Worm (Caenorhabditis elegans) whole organism, L1 larva: Measurements from ENCODE around the gene rpac-19.

ENCODE experiments used
- C04F5.9 ChIP-seq: sonication (generic microtip); optimal IDR thresholded peaks from 2 replicates; lab custom pipeline; 2016; ENCODE audit warnings: missing genetic modification characterization, missing compliant biosample characterization
- C16A3.4 ChIP-seq: fragments of 150-350 bp; optimal IDR thresholded peaks from 2 replicates; lab custom pipeline; 2014; ENCODE audit warnings: missing biosample characterization, missing genetic modification characterization
- C34B4.2 ChIP-seq: sonication (generic microtip); optimal IDR thresholded peaks from 2 replicates; lab custom pipeline; 2017; ENCODE audit warnings: mild to moderate bottlenecking, missing genetic modification characterization, missing compliant biosample characterization
- F16B12.6 ChIP-seq: fragments of 150-350 bp; optimal IDR thresholded peaks from 2 replicates; lab custom pipeline; 2014; ENCODE audit warnings: missing biosample characterization, missing genetic modification characterization
- aha-1 ChIP-seq: fragments of 150-350 bp; optimal IDR thresholded peaks from 2 replicates; lab custom pipeline; 2014; ENCODE audit warnings: missing biosample characterization, missing genetic modification characterization
- aly-2 ChIP-seq: fragments of 150-350 bp; optimal IDR thresholded peaks from 2 replicates; lab custom pipeline; 2014; ENCODE audit warnings: missing biosample characterization, missing genetic modification characterization
- blmp-1 ChIP-seq: fragments of 150-350 bp; optimal IDR thresholded peaks from 2 replicates; lab custom pipeline; 2014; ENCODE audit warnings: missing biosample characterization, missing genetic modification characterization
- ceh-8 ChIP-seq: fragments of 200-800 bp; sonication (Bioruptor generic); optimal IDR thresholded peaks from 2 replicates; lab custom pipeline; 2018; ENCODE audit warnings: mild to moderate bottlenecking, missing genetic modification characterization, moderate library complexity, missing compliant biosample characterization
- ceh-82 ChIP-seq, 3 experiments: fragments of 150-350 bp in 1 of 3; sonication (generic microtip) in 2 of 3; optimal IDR thresholded peaks; 2 replicates each; lab custom pipeline; 2014 to 2017; ENCODE audit warnings: missing biosample characterization in 3 of 3, missing genetic modification characterization in 3 of 3
- ces-1 ChIP-seq: fragments of 150-350 bp; optimal IDR thresholded peaks from 2 replicates; lab custom pipeline; 2014; ENCODE audit warnings: missing biosample characterization, missing genetic modification reagents, missing genetic modification characterization
- efl-1 ChIP-seq, 4 experiments: fragments of 150-350 bp; optimal IDR thresholded peaks in 3 of 4; peaks in 1 of 4; 1 replicate in 1 of 4; 2 replicates in 3 of 4; lab custom pipeline; 2014; ENCODE audit warnings: missing biosample characterization in 2 of 4, missing genetic modification characterization in 2 of 4, missing genetic modification reagents in 2 of 4
- elt-2 ChIP-seq: sonication (generic microtip); optimal IDR thresholded peaks from 2 replicates; lab custom pipeline; 2016; ENCODE audit warnings: missing genetic modification characterization, mild to moderate bottlenecking, inconsistent platforms, missing compliant biosample characterization, missing genetic modification reagents
- elt-3 ChIP-seq, 6 experiments: fragments of 150-350 bp in 1 of 6; sonication (generic microtip); optimal IDR thresholded peaks; 2 replicates each; lab custom pipeline; 2017 to 2018; ENCODE audit warnings: missing biosample characterization in 6 of 6, missing genetic modification characterization in 6 of 6, inconsistent platforms in 1 of 6
- ets-5 ChIP-seq: fragments of 200-800 bp; sonication (Bioruptor generic); IDR thresholded peaks from 2 replicates; pipeline ENCODE4 v1.3.6; 2022; ENCODE audit warnings: missing genetic modification characterization, missing compliant biosample characterization
- fkh-10 ChIP-seq: sonication (generic microtip); optimal IDR thresholded peaks from 2 replicates; lab custom pipeline; 2017; ENCODE audit warnings: missing biosample characterization, missing genetic modification reagents, missing genetic modification characterization
- fkh-8 ChIP-seq: sonication (generic microtip); optimal IDR thresholded peaks from 2 replicates; lab custom pipeline; 2016; ENCODE audit warnings: mild to moderate bottlenecking, missing genetic modification characterization, missing compliant biosample characterization
- fos-1 ChIP-seq: fragments of 150-350 bp; optimal IDR thresholded peaks from 2 replicates; lab custom pipeline; 2014; ENCODE audit warnings: missing biosample characterization, missing genetic modification characterization
- isw-1 ChIP-seq: fragments of 200-800 bp; sonication (Bioruptor generic); IDR thresholded peaks from 2 replicates; pipeline ENCODE4 v1.3.6; 2022; ENCODE audit warnings: missing genetic modification characterization, missing compliant biosample characterization
- jun-1 ChIP-seq: fragments of 150-350 bp; optimal IDR thresholded peaks from 2 replicates; lab custom pipeline; 2014; ENCODE audit warnings: missing biosample characterization, missing genetic modification reagents, missing genetic modification characterization
- lin-14 ChIP-seq: fragments of 200-800 bp; sonication (Bioruptor generic); optimal IDR thresholded peaks from 2 replicates; lab custom pipeline; 2018; ENCODE audit warnings: mild to moderate bottlenecking, missing genetic modification characterization, moderate library complexity, missing compliant biosample characterization
- lin-15B ChIP-seq: fragments of 150-350 bp; sonication (generic microtip); optimal IDR thresholded peaks from 3 replicates; lab custom pipeline; 2014; ENCODE audit warnings: missing biosample characterization, missing genetic modification characterization
- lsy-2 ChIP-seq, 2 experiments: fragments of 150-350 bp; optimal IDR thresholded peaks; 2 replicates each; lab custom pipeline; 2014; ENCODE audit warnings: missing biosample characterization in 2 of 2, missing genetic modification characterization in 2 of 2
- mdl-1 ChIP-seq, 2 experiments: fragments of 150-350 bp; optimal IDR thresholded peaks; 2 replicates each; lab custom pipeline; 2014 to 2017; ENCODE audit warnings: missing biosample characterization in 2 of 2, missing genetic modification characterization in 2 of 2, inconsistent platforms in 1 of 2
- nhr-19 ChIP-seq: fragments of 200-800 bp; sonication (Bioruptor generic); conservative IDR thresholded peaks from 2 replicates; pipeline ENCODE4 v1.3.6; 2022; ENCODE audit warnings: missing genetic modification characterization, missing compliant biosample characterization
- nhr-28 ChIP-seq: fragments of 150-350 bp; optimal IDR thresholded peaks from 2 replicates; lab custom pipeline; 2014; ENCODE audit warnings: missing biosample characterization, missing genetic modification characterization
- nhr-47 ChIP-seq: sonication (generic microtip); optimal IDR thresholded peaks from 2 replicates; lab custom pipeline; 2016; ENCODE audit warnings: mild to moderate bottlenecking, missing genetic modification characterization, moderate library complexity, missing compliant biosample characterization
- nhr-71 ChIP-seq: sonication (generic microtip); optimal IDR thresholded peaks from 2 replicates; lab custom pipeline; 2016; ENCODE audit warnings: mild to moderate bottlenecking, missing genetic modification characterization, moderate library complexity, missing compliant biosample characterization
- nhr-77 ChIP-seq: fragments of 150-350 bp; optimal IDR thresholded peaks from 2 replicates; lab custom pipeline; 2014; ENCODE audit warnings: missing biosample characterization, missing genetic modification characterization
- nhr-84 ChIP-seq: sonication (generic microtip); optimal IDR thresholded peaks from 2 replicates; lab custom pipeline; 2017; ENCODE audit warnings: missing biosample characterization, missing genetic modification characterization
- nhr-85 ChIP-seq: sonication (generic microtip); peaks from one replicate; lab custom pipeline; 2016; ENCODE audit warnings: missing genetic modification characterization, inconsistent platforms, missing compliant biosample characterization
- nhr-90 ChIP-seq: sonication (generic microtip); optimal IDR thresholded peaks from 2 replicates; lab custom pipeline; 2016; ENCODE audit warnings: mild to moderate bottlenecking, missing genetic modification characterization, missing compliant biosample characterization; ENCODE audit not compliant: poor library complexity
- pax-3 ChIP-seq: fragments of 200-800 bp; sonication (Bioruptor generic); optimal IDR thresholded peaks from 2 replicates; lab custom pipeline; 2018; ENCODE audit warnings: mild to moderate bottlenecking, missing genetic modification characterization, moderate library complexity, missing compliant biosample characterization
- skn-1 ChIP-seq: fragments of 150-350 bp; optimal IDR thresholded peaks from 2 replicates; lab custom pipeline; 2014; ENCODE audit warnings: missing biosample characterization, missing genetic modification characterization
- snpc-4 ChIP-seq: fragments of 150-350 bp; optimal IDR thresholded peaks from 2 replicates; lab custom pipeline; 2014; ENCODE audit warnings: missing biosample characterization, missing genetic modification characterization
- snu-23 ChIP-seq: sonication (generic microtip); optimal IDR thresholded peaks from 2 replicates; lab custom pipeline; 2016; ENCODE audit warnings: missing genetic modification characterization, missing compliant biosample characterization
- sox-4 ChIP-seq: sonication (generic microtip); optimal IDR thresholded peaks from 2 replicates; lab custom pipeline; 2016; ENCODE audit warnings: missing genetic modification characterization, missing compliant biosample characterization
- sptf-1 ChIP-seq: fragments of 150-350 bp; optimal IDR thresholded peaks from 2 replicates; lab custom pipeline; 2014; ENCODE audit warnings: missing biosample characterization, missing genetic modification characterization
- unc-130 ChIP-seq: fragments of 150-350 bp; optimal IDR thresholded peaks from 2 replicates; lab custom pipeline; 2017; ENCODE audit warnings: missing biosample characterization, missing genetic modification characterization, inconsistent platforms
- unc-62 ChIP-seq: fragments of 150-350 bp; optimal IDR thresholded peaks from 2 replicates; lab custom pipeline; 2014; ENCODE audit warnings: missing biosample characterization, missing genetic modification reagents, missing genetic modification characterization
- vab-15 ChIP-seq: sonication (generic microtip); optimal IDR thresholded peaks from 2 replicates; lab custom pipeline; 2017; ENCODE audit warnings: missing genotype, mild to moderate bottlenecking, missing genetic modification characterization, missing compliant biosample characterization
- xbp-1 ChIP-seq: sonication (generic microtip); optimal IDR thresholded peaks from 2 replicates; lab custom pipeline; 2016; ENCODE audit warnings: missing genetic modification characterization, missing compliant biosample characterization
- zag-1 ChIP-seq: fragments of 150-350 bp; optimal IDR thresholded peaks from 2 replicates; lab custom pipeline; 2014; ENCODE audit warnings: missing biosample characterization, missing genetic modification characterization
- zip-4 ChIP-seq: fragments of 200-800 bp; sonication (Bioruptor generic); optimal IDR thresholded peaks from 2 replicates; lab custom pipeline; 2018; ENCODE audit warnings: mild to moderate bottlenecking, missing genetic modification characterization, moderate library complexity, missing compliant biosample characterization
- ztf-11 ChIP-seq, 2 experiments: sonication (generic microtip); optimal IDR thresholded peaks; 2 replicates each; lab custom pipeline; 2016 to 2017; ENCODE audit warnings: missing genetic modification characterization in 2 of 2, missing biosample characterization in 1 of 2, missing compliant biosample characterization in 1 of 2

The rpac-19 gene

ce11 chrIII:9597044-9597443 lies 32.6 kb downstream of the rpac-19 start, which contains the start of gene C48B4.12:
Gene C48B4.12, plus strand, starts transcription at chrIII:9597344.
- TF ChIP-seq lsy-2 (tag; optimal IDR thresholded peaks at IDR 0.05; lab: Kevin White, UChicago): no peak
- TF ChIP-seq nhr-85: no peak
- no peak for TF ChIP-seq sptf-1 (tag; lab: Kevin White, UChicago)

- TF ChIP-seq fkh-10 (GFP tag; lab: Kevin White, UChicago): no peak
- TF ChIP-seq zip-4: no peak
- TF ChIP-seq snu-23 (GFP tag; lab: Kevin White, UChicago): no peak
- no peak for TF ChIP-seq F16B12.6 (tag; lab: Kevin White, UChicago)
- TF ChIP-seq aly-2: no peak
- TF ChIP-seq elt-2: no peak
- no peak for TF ChIP-seq unc-62
- no peak for TF ChIP-seq efl-1 (optimal IDR thresholded peaks at IDR 0.05; lab: Kevin White, UChicago)
- TF ChIP-seq efl-1 (GFP tag; optimal IDR thresholded peaks at IDR 0.05 in 1 of 2; lab: Kevin White, UChicago): no peak
- no peak for TF ChIP-seq snpc-4
- TF ChIP-seq nhr-47 (tag; lab: Kevin White, UChicago): no peak
- no peak for TF ChIP-seq unc-130 (tag; lab: Kevin White, UChicago)
- TF ChIP-seq C34B4.2 (tag; lab: Kevin White, UChicago): no peak
- no peak for TF ChIP-seq lin-14 (GFP tag; lab: Kevin White, UChicago)
Measured at ce11 chrIII:9595563-9595962, 34.1 kb downstream of the rpac-19 start, which contains the start of gene rom-2. Gene rom-2, minus strand, starts transcription at chrIII:9595663.

ce11 chrIII:9592118-9592517 lies 37.6 kb downstream of the rpac-19 start, which contains the start of gene acox-1.5:
Gene acox-1.5, minus strand, starts transcription at chrIII:9592192.
- TF ChIP-seq ces-1: no peak
- TF ChIP-seq C16A3.4: no peak
- TF ChIP-seq elt-2: peak; percentile 35
- TF ChIP-seq fkh-10 (GFP tag; lab: Kevin White, UChicago): no peak
- no peak for TF ChIP-seq sox-4 (tag; lab: Kevin White, UChicago)
- TF ChIP-seq, all 84 proteins: peak for 1

ce11 chrIII:9590212-9590611 lies 39.5 kb downstream of the rpac-19 start:
- TF ChIP-seq elt-2 (peak; percentile 83), nhr-47 (tag; lab: Kevin White, UChicago) (no peak), mdl-1 (tag; optimal IDR thresholded peaks at IDR 0.05; lab: Kevin White, UChicago) (peak in 1 of 2 experiments; percentile 2)

ce11 chrIII:9585314-9585713 lies 44.4 kb downstream of the rpac-19 start:
- TF ChIP-seq nhr-71 (tag; lab: Kevin White, UChicago): peak; percentile 52
- TF ChIP-seq fkh-8 (tag; lab: Kevin White, UChicago): peak; percentile 38
- no peak for TF ChIP-seq nhr-19
- peak; percentile 94 for TF ChIP-seq ceh-8 (GFP tag; lab: Kevin White, UChicago)
- no peak for TF ChIP-seq isw-1 (GFP tag; lab: Robert Waterston, UW)
- no peak for TF ChIP-seq nhr-84 (tag; lab: Kevin White, UChicago)
- TF ChIP-seq nhr-77 (tag; lab: Kevin White, UChicago): no peak
- TF ChIP-seq sptf-1 (tag; lab: Kevin White, UChicago): no peak
- TF ChIP-seq lsy-2 (tag; optimal IDR thresholded peaks at IDR 0.05; lab: Kevin White, UChicago): peak; percentile 5 to 29
- TF ChIP-seq nhr-90 (tag; lab: Kevin White, UChicago): no peak
- peak; percentile 36 for TF ChIP-seq nhr-47 (tag; lab: Kevin White, UChicago)
- no peak for TF ChIP-seq elt-3 (tag; optimal IDR thresholded peaks at IDR 0.05; lab: Kevin White, UChicago)
- TF ChIP-seq zag-1: peak; percentile 6
- TF ChIP-seq blmp-1 (tag; lab: Kevin White, UChicago): no peak
- no peak for TF ChIP-seq pax-3 (tag; lab: Kevin White, UChicago)
- no peak for TF ChIP-seq xbp-1
- TF ChIP-seq fos-1 (tag; lab: Kevin White, UChicago): no peak
- TF ChIP-seq vab-15: no peak
- TF ChIP-seq C04F5.9 (tag; lab: Kevin White, UChicago): no peak
- no peak for TF ChIP-seq ztf-11 (tag; optimal IDR thresholded peaks at IDR 0.05; lab: Kevin White, UChicago)
- no peak for TF ChIP-seq C16A3.4
- TF ChIP-seq aha-1 (tag; lab: Kevin White, UChicago): no peak
- no peak for TF ChIP-seq skn-1 (tag; lab: Kevin White, UChicago)
- no peak for TF ChIP-seq jun-1 (tag; lab: Kevin White, UChicago)
- TF ChIP-seq nhr-85: no peak
- TF ChIP-seq nhr-28 (tag; lab: Kevin White, UChicago): no peak
- no peak for TF ChIP-seq lin-15B
- TF ChIP-seq C34B4.2 (tag; lab: Kevin White, UChicago): no peak
- TF ChIP-seq lin-14 (GFP tag; lab: Kevin White, UChicago): peak; percentile 72
- no peak for TF ChIP-seq ceh-82 (tag; optimal IDR thresholded peaks at IDR 0.05; lab: Kevin White, UChicago)
- TF ChIP-seq aly-2: no peak
- no peak for TF ChIP-seq ets-5 (GFP tag; lab: Robert Waterston, UW)
